Fruit fly (Drosophila melanogaster): ENCODE data around the gene Rac1.
A peak's percentile ranks its signal among the peaks of the same experiment; 100 is the strongest.

Gene Rac1

dm6 chr3L:1322159-1322558 is 19.7 kb upstream of the Rac1 start:
- TF ChIP-seq Hr39 (optimal IDR thresholded peaks at IDR 0.05), result peak; percentile 65
- TF ChIP-seq CG6272 (GFP tag; IDR thresholded peaks at IDR 0.05), result no peak
- 0 out of 2 replicates have a peak, but pooled peaks have one; percentile 21 for TF ChIP-seq CG6689 (GFP tag; IDR thresholded peaks at IDR 0.05)
- TF ChIP-seq Hey (tag; optimal IDR thresholded peaks at IDR 0.05), result no peak

dm6 chr3L:1320931-1321556 is 18.6 kb upstream of the Rac1 start:
- no peak for TF ChIP-seq tgo (GFP tag; IDR thresholded peaks at IDR 0.05)
- TF ChIP-seq CG17912 (GFP tag; optimal IDR thresholded peaks at IDR 0.05), result no peak
- no peak for TF ChIP-seq Ets65A (GFP tag)
- no peak for TF ChIP-seq CG2202 (tag; optimal IDR thresholded peaks at IDR 0.05)
- TF ChIP-seq row (GFP tag; IDR thresholded peaks at IDR 0.05), result no peak
- no peak for TF ChIP-seq CHES-1-like (GFP tag; optimal IDR thresholded peaks at IDR 0.05)
- TF ChIP-seq CG11093 (GFP tag; IDR thresholded peaks at IDR 0.05), result no peak
- TF ChIP-seq zfh2 (GFP tag; optimal IDR thresholded peaks at IDR 0.05), result no peak
- TF ChIP-seq ham (GFP tag; IDR thresholded peaks at IDR 0.05), result no peak
- TF ChIP-seq p53 (GFP tag; optimal IDR thresholded peaks at IDR 0.05), result no peak
- no peak for TF ChIP-seq CG30431 (GFP tag; optimal IDR thresholded peaks at IDR 0.05)
- no peak for TF ChIP-seq E2f2 (GFP tag; IDR thresholded peaks at IDR 0.05)
- TF ChIP-seq jigr1 (GFP tag; IDR thresholded peaks at IDR 0.05), result no peak
- TF ChIP-seq CG34422 (GFP tag; IDR thresholded peaks at IDR 0.05), result no peak
- TF ChIP-seq CG11696 (GFP tag; IDR thresholded peaks at IDR 0.05), result no peak
- TF ChIP-seq run (tag; optimal IDR thresholded peaks at IDR 0.05), result no peak
- no peak for TF ChIP-seq da (GFP tag; optimal IDR thresholded peaks at IDR 0.05)
- TF ChIP-seq wor (GFP tag; IDR thresholded peaks at IDR 0.05), result no peak
- TF ChIP-seq rib (GFP tag; IDR thresholded peaks at IDR 0.05), result 0 out of 2 replicates have a peak, but pooled peaks have one; percentile 49
- 0 out of 2 replicates have a peak, but pooled peaks have one; percentile 0 for TF ChIP-seq HLH3B (GFP tag; IDR thresholded peaks at IDR 0.05)
- peak; percentile 36 for TF ChIP-seq nom (GFP tag; optimal IDR thresholded peaks at IDR 0.05)
- no peak for TF ChIP-seq pzg (GFP tag; optimal IDR thresholded peaks at IDR 0.05)
- TF ChIP-seq lbe (GFP tag; optimal IDR thresholded peaks at IDR 0.05), result peak; percentile 58
- TF ChIP-seq corto (GFP tag; optimal IDR thresholded peaks at IDR 0.05), result peak; percentile 1
- no peak for TF ChIP-seq CG17612 (GFP tag; IDR thresholded peaks at IDR 0.05)
- TF ChIP-seq CG8290 (GFP tag; optimal IDR thresholded peaks at IDR 0.05), result no peak
- TF ChIP-seq CG8290 (tag; optimal IDR thresholded peaks at IDR 0.05), result no peak
- TF ChIP-seq sens (GFP tag), result peak; percentile 11
- TF ChIP-seq CG31441 (GFP tag; IDR thresholded peaks at IDR 0.05), result 0 out of 2 replicates have a peak, but pooled peaks have one; percentile 4

dm6 chr3L:1320230-1320930 is 17.9 kb upstream of the Rac1 start:
- TF ChIP-seq HmgD (GFP tag; optimal IDR thresholded peaks at IDR 0.05) (no peak), CG7745 (tag; optimal IDR thresholded peaks at IDR 0.05) (peak; percentile 99), CG11696 (GFP tag; IDR thresholded peaks at IDR 0.05) (no peak), her (GFP tag; optimal IDR thresholded peaks at IDR 0.05) (no peak), run (tag; optimal IDR thresholded peaks at IDR 0.05) (no peak), CG17612 (GFP tag; IDR thresholded peaks at IDR 0.05) (no peak), CG31441 (GFP tag; IDR thresholded peaks at IDR 0.05) (0 out of 2 replicates have a peak, but pooled peaks have one; percentile 20), zfh1 (GFP tag; IDR thresholded peaks at IDR 0.05) (no peak), Oaz (GFP tag; IDR thresholded peaks at IDR 0.05) (no peak), CG4730 (GFP tag; IDR thresholded peaks at IDR 0.05) (no peak), Hmr (GFP tag; optimal IDR thresholded peaks at IDR 0.05) (peak; percentile 20), YL-1 (GFP tag; optimal IDR thresholded peaks at IDR 0.05) (no peak), Ets65A (GFP tag) (peak; percentile 31), CG6272 (GFP tag; IDR thresholded peaks at IDR 0.05) (no peak), CG10274 (GFP tag; optimal IDR thresholded peaks at IDR 0.05) (peak; percentile 96), CG2120 (GFP tag; optimal IDR thresholded peaks at IDR 0.05) (peak; percentile 45), sc (optimal IDR thresholded peaks at IDR 0.05) (no peak), sc (GFP tag; optimal IDR thresholded peaks at IDR 0.05) (no peak), CG16863 (GFP tag; optimal IDR thresholded peaks at IDR 0.05) (no peak), dan (GFP tag; IDR thresholded peaks at IDR 0.05) (no peak), CG11085 (GFP tag; IDR thresholded peaks at IDR 0.05) (no peak), sug (tag; optimal IDR thresholded peaks at IDR 0.05) (peak; percentile 9), Rx (GFP tag; IDR thresholded peaks at IDR 0.05) (no peak)

Data from whole organism, embryonic.